Worm (Caenorhabditis elegans): Measurements from ENCODE around the gene inx-2.

DNA sequence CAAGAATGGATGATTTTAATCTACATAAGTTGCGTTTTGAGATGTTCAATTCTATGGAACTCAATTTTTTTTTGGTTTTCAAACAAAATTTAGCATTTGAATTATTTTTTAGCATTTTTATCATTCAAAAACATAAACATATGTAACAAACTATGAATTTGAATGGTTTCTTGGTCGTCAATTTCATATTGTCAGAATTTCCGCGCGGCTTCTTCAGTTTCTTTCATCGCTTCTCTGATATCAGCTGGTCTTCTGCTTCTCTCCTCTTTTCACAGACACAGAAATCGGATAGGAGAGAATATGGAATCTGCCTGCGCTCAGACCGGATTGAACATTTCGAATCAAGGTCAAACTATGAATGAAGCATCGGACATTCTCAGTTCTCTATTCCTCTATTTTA, 29.8 kb downstream of the inx-2 start, which contains the start of gene C03A3.9:
- no peak for TF ChIP-seq flt-1 (GFP tag; IDR thresholded peaks at IDR 0.05)
- TF ChIP-seq ref-1 (GFP tag; conservative IDR thresholded peaks at IDR 0.05), result no peak
- no peak for TF ChIP-seq klf-2 (GFP tag; conservative IDR thresholded peaks at IDR 0.05)
- no peak for TF ChIP-seq cog-1 (tag; optimal IDR thresholded peaks at IDR 0.05)
- TF ChIP-seq T22C8.4 (GFP tag; IDR thresholded peaks at IDR 0.05), result no peak
- no peak for TF ChIP-seq ztf-23 (GFP tag; IDR thresholded peaks at IDR 0.05)
- no peak for TF ChIP-seq ztf-29 (GFP tag; IDR thresholded peaks at IDR 0.05)

All from whole organism, midembryonic.